Fruit fly (Drosophila melanogaster): ENCODE results near the gene Glut1.

dm6 chr3L:958605-959004 lies 44.7 kb downstream of the Glut1 start:
- TF ChIP-seq CG8478 (optimal IDR thresholded peaks at IDR 0.05) (no peak), CTCF (optimal IDR thresholded peaks at IDR 0.05) (no peak)

Measured in S2 (cell line).